Worm (Caenorhabditis elegans) whole organism, young adult: Measurements from ENCODE around the gene Y48A6B.9.

Source experiments
- B0035.1 ChIP-seq: sonication (generic microtip); optimal IDR thresholded peaks from 2 replicates; lab custom pipeline; 2016; ENCODE audit warnings: missing genetic modification characterization, mild to moderate bottlenecking, missing compliant biosample characterization, missing genotype, missing genetic modification reagents
- B0336.3 ChIP-seq: fragments of 200-800 bp; sonication (Bioruptor generic); IDR thresholded peaks from 2 replicates; pipeline ENCODE4 v1.3.6; 2022; ENCODE audit warnings: missing genetic modification characterization, missing compliant biosample characterization
- C06A6.2 ChIP-seq: fragments of 200-800 bp; sonication (Bioruptor generic); conservative IDR thresholded peaks from 2 replicates; pipeline ENCODE4 v1.3.6; 2022; ENCODE audit warnings: missing genetic modification characterization, missing compliant biosample characterization
- D2030.7 ChIP-seq: fragments of 200-800 bp; sonication (Bioruptor generic); IDR thresholded peaks from 2 replicates; pipeline ENCODE4 v1.3.6; 2022; ENCODE audit warnings: missing genetic modification reagents, missing genetic modification characterization, missing compliant biosample characterization
- F49E8.2 ChIP-seq: sonication (generic microtip); optimal IDR thresholded peaks from 3 replicates; lab custom pipeline; 2017; ENCODE audit warnings: missing genetic modification characterization, mild to moderate bottlenecking, missing compliant biosample characterization, antibody characterized with exemption, moderate library complexity; ENCODE audit not compliant: insufficient read depth
- K12H6.12 ChIP-seq: fragments of 200-800 bp; sonication (Bioruptor generic); optimal IDR thresholded peaks from 2 replicates; lab custom pipeline; 2018; ENCODE audit warnings: mild to moderate bottlenecking, missing genetic modification characterization, missing compliant biosample characterization
- T26A5.8 ChIP-seq: sonication (generic microtip); optimal IDR thresholded peaks from 2 replicates; lab custom pipeline; 2016; ENCODE audit warnings: missing genetic modification characterization, missing compliant biosample characterization
- Y53F4B.3 ChIP-seq: fragments of 200-800 bp; sonication (Bioruptor generic); IDR thresholded peaks from 2 replicates; pipeline ENCODE4 v1.3.6; 2022; ENCODE audit warnings: missing genetic modification reagents, missing genetic modification characterization, missing compliant biosample characterization
- aptf-2 ChIP-seq: fragments of 200-800 bp; sonication (Bioruptor generic); conservative IDR thresholded peaks from 2 replicates; pipeline ENCODE4 v1.3.6; 2022; ENCODE audit warnings: missing genetic modification reagents, missing genetic modification characterization, missing compliant biosample characterization
- atf-7 ChIP-seq: sonication (generic microtip); optimal IDR thresholded peaks from 2 replicates; lab custom pipeline; 2017; ENCODE audit warnings: mild to moderate bottlenecking, missing genetic modification characterization, missing compliant biosample characterization
- bed-1 ChIP-seq: fragments of 200-800 bp; sonication (Bioruptor generic); IDR thresholded peaks from 2 replicates; pipeline ENCODE4 v1.3.6; 2022; ENCODE audit warnings: missing genetic modification reagents, missing genetic modification characterization, missing compliant biosample characterization
- ccch-3 ChIP-seq: fragments of 200-800 bp; sonication (Bioruptor generic); optimal IDR thresholded peaks from 2 replicates; lab custom pipeline; 2018; ENCODE audit warnings: mild to moderate bottlenecking, missing genetic modification characterization, missing compliant biosample characterization
- ceh-100 ChIP-seq: fragments of 200-800 bp; sonication (Bioruptor generic); IDR thresholded peaks from 2 replicates; pipeline ENCODE4 v1.3.6; 2022; ENCODE audit warnings: missing genetic modification reagents, missing genetic modification characterization, missing compliant biosample characterization
- ceh-27 ChIP-seq: fragments of 200-800 bp; sonication (Bioruptor generic); optimal IDR thresholded peaks from 2 replicates; lab custom pipeline; 2018; ENCODE audit warnings: mild to moderate bottlenecking, missing genetic modification characterization, moderate library complexity, missing compliant biosample characterization
- ceh-40 ChIP-seq: fragments of 200-800 bp; sonication (Bioruptor generic); IDR thresholded peaks from 2 replicates; pipeline ENCODE4 v1.3.6; 2022; ENCODE audit warnings: missing genetic modification characterization, missing compliant biosample characterization
- ceh-91 ChIP-seq: fragments of 200-800 bp; sonication (Bioruptor generic); IDR thresholded peaks from 2 replicates; pipeline ENCODE4 v1.3.6; 2022; ENCODE audit warnings: missing genetic modification reagents, missing genetic modification characterization, missing compliant biosample characterization
- chd-7 ChIP-seq: sonication (generic microtip); optimal IDR thresholded peaks from 2 replicates; lab custom pipeline; 2016; ENCODE audit warnings: mild to moderate bottlenecking, missing genetic modification characterization, moderate library complexity, missing compliant biosample characterization
- die-1 ChIP-seq: sonication (generic microtip); optimal IDR thresholded peaks from 2 replicates; lab custom pipeline; 2016; ENCODE audit warnings: missing genotype, mild to moderate bottlenecking, missing genetic modification characterization, missing compliant biosample characterization
- dox-1 ChIP-seq: fragments of 200-800 bp; sonication (Bioruptor generic); IDR thresholded peaks from 2 replicates; pipeline ENCODE4 v1.3.6; 2022; ENCODE audit warnings: missing genetic modification reagents, missing genetic modification characterization, missing compliant biosample characterization
- dpff-1 ChIP-seq: sonication (generic microtip); optimal IDR thresholded peaks from 2 replicates; lab custom pipeline; 2017; ENCODE audit warnings: mild to moderate bottlenecking, missing genetic modification characterization, missing compliant biosample characterization
- egrh-3 ChIP-seq: fragments of 200-800 bp; sonication (Bioruptor generic); IDR thresholded peaks from 2 replicates; pipeline ENCODE4 v1.3.6; 2022; ENCODE audit warnings: missing genetic modification reagents, missing genetic modification characterization, missing compliant biosample characterization
- fkh-3 ChIP-seq: sonication (generic microtip); optimal IDR thresholded peaks from 2 replicates; lab custom pipeline; 2016; ENCODE audit warnings: mild to moderate bottlenecking, missing genetic modification characterization, missing compliant biosample characterization
- gei-17 ChIP-seq: fragments of 200-800 bp; sonication (Bioruptor generic); optimal IDR thresholded peaks from 2 replicates; lab custom pipeline; 2018; ENCODE audit warnings: mild to moderate bottlenecking, missing genetic modification characterization, missing compliant biosample characterization
- hsf-1 ChIP-seq: fragments of 200-800 bp; sonication (Bioruptor generic); IDR thresholded peaks from 2 replicates; pipeline ENCODE4 v1.3.6; 2022; ENCODE audit warnings: missing genetic modification reagents, missing genetic modification characterization, missing compliant biosample characterization
- let-526 ChIP-seq: fragments of 200-800 bp; sonication (Bioruptor generic); IDR thresholded peaks from 2 replicates; pipeline ENCODE4 v1.3.6; 2022; ENCODE audit warnings: missing genetic modification reagents, missing genetic modification characterization, missing compliant biosample characterization
- lin-26 ChIP-seq: fragments of 200-800 bp; sonication (Bioruptor generic); IDR thresholded peaks from 2 replicates; pipeline ENCODE4 v1.3.6; 2022; ENCODE audit warnings: missing genetic modification reagents, missing genetic modification characterization, missing compliant biosample characterization
- lin-35 ChIP-seq, 3 experiments: fragments of 150-350 bp in 2 of 3; sonication (generic microtip) in 1 of 3; optimal IDR thresholded peaks; 2 replicates each; lab custom pipeline; 2014 to 2018; ENCODE audit warnings: missing biosample characterization in 3 of 3, missing genetic modification characterization in 3 of 3, missing genetic modification reagents in 3 of 3
- lin-40 ChIP-seq: sonication (generic microtip); optimal IDR thresholded peaks from 2 replicates; lab custom pipeline; 2016; ENCODE audit warnings: missing genetic modification characterization, mild to moderate bottlenecking, missing compliant biosample characterization, missing genotype, missing genetic modification reagents
- madf-10 ChIP-seq: sonication (generic microtip); optimal IDR thresholded peaks from 2 replicates; lab custom pipeline; 2016; ENCODE audit warnings: mild to moderate bottlenecking, missing genetic modification characterization, missing compliant biosample characterization
- madf-3 ChIP-seq: fragments of 200-800 bp; sonication (Bioruptor generic); IDR thresholded peaks from 2 replicates; pipeline ENCODE4 v1.3.6; 2022; ENCODE audit warnings: missing genetic modification reagents, missing genetic modification characterization, missing compliant biosample characterization
- madf-8 ChIP-seq: fragments of 200-800 bp; sonication (Bioruptor generic); conservative IDR thresholded peaks from 2 replicates; pipeline ENCODE4 v1.3.6; 2022; ENCODE audit warnings: missing genetic modification reagents, missing genetic modification characterization, missing compliant biosample characterization
- pbrm-1 ChIP-seq: fragments of 200-800 bp; sonication (Bioruptor generic); IDR thresholded peaks from 2 replicates; pipeline ENCODE4 v1.3.6; 2022; ENCODE audit warnings: missing genetic modification reagents, missing genetic modification characterization, missing compliant biosample characterization
- pha-4 ChIP-seq: fragments of 150-350 bp; sonication (generic microtip); optimal IDR thresholded peaks from 2 replicates; lab custom pipeline; 2014; ENCODE audit warnings: missing biosample characterization, missing genetic modification reagents, missing genetic modification characterization
- sdz-38 ChIP-seq: sonication (generic microtip); optimal IDR thresholded peaks from 2 replicates; lab custom pipeline; 2016; ENCODE audit warnings: missing genotype, missing genetic modification characterization, missing compliant biosample characterization
- somi-1 ChIP-seq: fragments of 200-800 bp; sonication (Bioruptor generic); optimal IDR thresholded peaks from 2 replicates; lab custom pipeline; 2018; ENCODE audit warnings: mild to moderate bottlenecking, missing genetic modification characterization, missing compliant biosample characterization
- zim-3 ChIP-seq: sonication (generic microtip); optimal IDR thresholded peaks from 2 replicates; lab custom pipeline; 2017; ENCODE audit warnings: mild to moderate bottlenecking, missing genetic modification characterization, moderate library complexity, missing compliant biosample characterization
- ztf-18 ChIP-seq: sonication (generic microtip); optimal IDR thresholded peaks from 2 replicates; lab custom pipeline; 2016; ENCODE audit warnings: missing genotype, mild to moderate bottlenecking, missing genetic modification characterization, missing compliant biosample characterization
- ztf-26 ChIP-seq: sonication (generic microtip); optimal IDR thresholded peaks from 2 replicates; lab custom pipeline; 2017; ENCODE audit warnings: missing genetic modification characterization, missing compliant biosample characterization
- ztf-28 ChIP-seq: fragments of 200-800 bp; sonication (Bioruptor generic); IDR thresholded peaks from 2 replicates; pipeline ENCODE4 v1.3.6; 2022; ENCODE audit warnings: missing genetic modification reagents, missing genetic modification characterization, missing compliant biosample characterization
- ztf-3 ChIP-seq: fragments of 200-800 bp; sonication (Bioruptor generic); optimal IDR thresholded peaks from 2 replicates; lab custom pipeline; 2018; ENCODE audit warnings: mild to moderate bottlenecking, missing genetic modification characterization, missing compliant biosample characterization

Gene Y48A6B.9

ce11 chrIII:11076743-11077142 lies 43.8 kb downstream of the Y48A6B.9 start:
- TF ChIP-seq fkh-3 (tag; lab: Kevin White, UChicago) (no peak), dpff-1 (tag; lab: Kevin White, UChicago) (no peak), aptf-2 (GFP tag; lab: Robert Waterston, UW) (no peak), ztf-26 (tag; lab: Kevin White, UChicago) (no peak), K12H6.12 (tag; lab: Kevin White, UChicago) (no peak), atf-7 (tag; lab: Kevin White, UChicago) (no peak), ceh-100 (GFP tag; lab: Robert Waterston, UW) (no peak), ztf-18 (tag; lab: Kevin White, UChicago) (no peak), somi-1 (GFP tag; lab: Kevin White, UChicago) (no peak), C06A6.2 (no peak), pbrm-1 (GFP tag; lab: Robert Waterston, UW) (no peak), zim-3 (tag; lab: Kevin White, UChicago) (no peak), Y53F4B.3 (GFP tag; lab: Robert Waterston, UW) (no peak)

DNA sequence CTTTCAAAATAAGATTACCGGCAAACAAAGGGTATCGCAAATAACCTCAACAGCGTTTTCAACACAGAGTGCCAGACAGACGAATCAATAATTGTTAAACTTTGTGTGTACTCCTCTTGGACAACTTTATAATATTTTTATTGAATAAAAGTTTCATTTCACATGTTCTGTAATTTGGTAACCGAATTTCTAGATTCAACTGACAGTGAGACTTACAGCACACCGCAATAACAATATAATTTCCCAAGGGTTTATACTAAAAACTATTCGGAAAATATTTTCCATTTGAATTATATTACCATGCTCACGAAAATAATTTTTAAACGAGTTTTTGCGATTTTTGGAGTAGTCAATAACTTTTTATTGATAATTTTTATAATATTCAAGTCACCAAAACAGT lies 44.4 kb downstream of the Y48A6B.9 start, which contains the start of gene str-246:
Gene str-246 (plus strand): TSS at position 301 of the 400 bp plus-strand sequence.
- TF ChIP-seq ceh-27 (GFP tag; lab: Kevin White, UChicago) (no peak), ccch-3 (no peak), F49E8.2 (tag; lab: Kevin White, UChicago) (no peak), madf-3 (GFP tag; lab: Robert Waterston, UW) (no peak), let-526 (GFP tag; lab: Robert Waterston, UW) (no peak), lin-35 (GFP tag; optimal IDR thresholded peaks at IDR 0.05; lab: Kevin White, UChicago) (no peak), dox-1 (GFP tag; lab: Robert Waterston, UW) (no peak)

ce11 chrIII:11079445-11079844 lies 46.5 kb downstream of the Y48A6B.9 start, which contains the start of gene W09D6.4:
Gene W09D6.4 (plus strand): TSS chrIII:11079745.
- TF ChIP-seq ceh-40 (GFP tag; lab: Robert Waterston, UW) (no peak), B0035.1 (no peak), hsf-1 (GFP tag; lab: Robert Waterston, UW) (no peak), ceh-91 (no peak), madf-10 (tag; lab: Kevin White, UChicago) (no peak), ztf-3 (GFP tag; lab: Kevin White, UChicago) (no peak), lin-40 (tag; lab: Kevin White, UChicago) (no peak), gei-17 (GFP tag; lab: Kevin White, UChicago) (no peak), T26A5.8 (no peak), egrh-3 (no peak), K12H6.12 (tag; lab: Kevin White, UChicago) (no peak), bed-1 (no peak), ceh-100 (GFP tag; lab: Robert Waterston, UW) (no peak), madf-8 (no peak), lin-26 (GFP tag; lab: Robert Waterston, UW) (no peak)

- TF ChIP-seq sdz-38 (tag; lab: Kevin White, UChicago) (no peak), gei-17 (GFP tag; lab: Kevin White, UChicago) (no peak), pha-4 (tag; lab: Kevin White, UChicago) (no peak), ceh-91 (no peak), chd-7 (tag; lab: Kevin White, UChicago) (no peak), K12H6.12 (tag; lab: Kevin White, UChicago) (no peak), die-1 (tag; lab: Kevin White, UChicago) (no peak), B0035.1 (no peak), B0336.3 (GFP tag; lab: Robert Waterston, UW) (no peak), ztf-28 (GFP tag; lab: Robert Waterston, UW) (no peak), D2030.7 (no peak)
Observed at ce11 chrIII:11082604-11083003, 49.6 kb downstream of the Y48A6B.9 start.
